Worm (Caenorhabditis elegans): Measurements from ENCODE around the gene sec-10.

The sec-10 gene

DNA sequence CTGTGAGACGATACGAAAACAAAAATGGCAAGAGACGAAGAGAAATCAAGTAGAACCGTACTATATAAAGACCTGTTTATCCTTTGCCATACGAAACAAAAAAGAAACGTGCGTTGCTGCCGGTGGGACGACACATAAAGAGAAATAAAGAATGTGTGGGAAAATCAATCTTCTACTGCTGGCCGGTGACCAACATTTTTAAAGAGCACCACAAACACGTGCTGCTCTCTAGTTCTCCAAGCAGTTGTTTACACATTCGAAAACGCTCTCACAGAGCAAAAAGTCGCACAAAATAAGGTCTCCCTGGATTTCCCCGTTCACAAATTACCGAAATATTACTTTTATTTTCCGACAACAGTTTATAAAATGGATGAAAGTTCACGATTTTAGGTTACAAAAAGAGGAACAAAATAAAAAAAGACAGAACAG lies 7.2 kb upstream of the sec-10 start, which contains the start of gene imp-3 (continued):
- TF ChIP-seq unc-130 (tag; optimal IDR thresholded peaks at IDR 0.05) (peak; percentile 32), C34B4.2 (tag; optimal IDR thresholded peaks at IDR 0.05) (no peak), ama-1 (optimal IDR thresholded peaks at IDR 0.05) (peak; percentile 93), nhr-20 (tag; optimal IDR thresholded peaks at IDR 0.05) (peak; percentile 46), C16A3.4 (tag; optimal IDR thresholded peaks at IDR 0.05) (no peak), lin-15B (tag; optimal IDR thresholded peaks at IDR 0.05) (no peak), ets-5 (GFP tag; IDR thresholded peaks at IDR 0.05) (no peak), lir-3 (tag; optimal IDR thresholded peaks at IDR 0.05; ENCODE audit: poor library complexity) (no peak), rnt-1 (tag; optimal IDR thresholded peaks at IDR 0.05) (peak; percentile 31), irx-1 (tag; optimal IDR thresholded peaks at IDR 0.05) (peak; percentile 18), snu-23 (GFP tag; optimal IDR thresholded peaks at IDR 0.05) (peak; percentile 57), nhr-71 (tag; optimal IDR thresholded peaks at IDR 0.05) (peak; percentile 65), dpl-1 (GFP tag; optimal IDR thresholded peaks at IDR 0.05) (peak in 2 of 3 experiments; percentile 31 to 41), aly-2 (tag; optimal IDR thresholded peaks at IDR 0.05) (peak; percentile 16), dsc-1 (tag; optimal IDR thresholded peaks at IDR 0.05) (peak; percentile 18), lsy-2 (tag; optimal IDR thresholded peaks at IDR 0.05) (peak; percentile 55 to 60), jun-1 (tag; optimal IDR thresholded peaks at IDR 0.05) (no peak), elt-3 (tag; optimal IDR thresholded peaks at IDR 0.05) (peak in 3 of 6 experiments; percentile 12 to 56 (median 15)), lin-14 (GFP tag; optimal IDR thresholded peaks at IDR 0.05) (peak; percentile 71)

DNA sequence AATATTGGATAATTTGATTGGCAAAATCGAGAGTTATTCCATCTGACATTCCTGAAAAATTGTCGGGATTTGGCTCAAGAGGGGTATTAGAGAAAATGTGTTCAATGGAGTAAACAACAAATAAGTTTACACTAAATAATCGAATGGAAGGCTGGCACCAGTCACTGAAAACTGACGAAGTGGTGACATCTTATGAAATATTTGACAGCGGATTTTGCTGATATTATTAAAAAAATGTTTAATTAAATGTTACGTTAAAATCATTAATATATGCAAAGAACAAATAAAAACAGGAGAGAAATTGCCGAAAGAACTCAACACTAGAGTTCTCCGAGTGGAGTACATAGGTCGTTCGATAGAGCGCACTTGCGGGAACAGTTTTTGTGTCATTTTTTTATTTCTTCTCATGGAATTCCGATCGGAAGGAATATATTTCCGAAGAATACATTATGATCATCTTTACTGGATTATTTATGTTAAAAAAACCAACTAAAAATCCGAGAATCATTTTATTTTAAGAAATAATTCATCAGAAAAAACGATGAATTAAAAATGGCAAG lies 3.3 kb upstream of the sec-10 start, which contains the start of gene tag-322:
TSS of gene tag-322 (minus strand) at position 51 of the 560 bp plus-strand sequence.
- TF ChIP-seq hlh-4 (tag; optimal IDR thresholded peaks at IDR 0.05) (no peak), mep-1 (tag; optimal IDR thresholded peaks at IDR 0.05) (peak; percentile 85), aly-2 (tag; optimal IDR thresholded peaks at IDR 0.05) (no peak), fkh-10 (GFP tag; optimal IDR thresholded peaks at IDR 0.05) (no peak), nhr-237 (tag; optimal IDR thresholded peaks at IDR 0.05) (no peak), tbx-2 (tag; optimal IDR thresholded peaks at IDR 0.05) (peak; percentile 65), zag-1 (tag; optimal IDR thresholded peaks at IDR 0.05) (no peak), unc-98 (GFP tag; IDR thresholded peaks at IDR 0.05) (no peak), lin-39 (tag; optimal IDR thresholded peaks at IDR 0.05) (no peak), nhr-20 (tag; optimal IDR thresholded peaks at IDR 0.05) (peak; percentile 76), pqm-1 (tag; optimal IDR thresholded peaks at IDR 0.05) (no peak), nhr-19 (GFP tag; conservative IDR thresholded peaks at IDR 0.05) (peak; percentile 62), ceh-90 (tag; optimal IDR thresholded peaks at IDR 0.05) (no peak), unc-30 (tag; optimal IDR thresholded peaks at IDR 0.05) (no peak), sox-4 (tag; optimal IDR thresholded peaks at IDR 0.05) (peak; percentile 13), mab-9 (GFP tag; IDR thresholded peaks at IDR 0.05) (no peak), jun-1 (tag; optimal IDR thresholded peaks at IDR 0.05) (no peak), dsc-1 (tag; optimal IDR thresholded peaks at IDR 0.05) (peak; percentile 75), ets-5 (GFP tag; IDR thresholded peaks at IDR 0.05) (no peak), fkh-4 (tag; optimal IDR thresholded peaks at IDR 0.05; ENCODE audit: borderline replicate concordance) (no peak), hlh-17 (GFP tag; optimal IDR thresholded peaks at IDR 0.05; ENCODE audit: borderline replicate concordance) (no peak), C04F5.9 (tag; optimal IDR thresholded peaks at IDR 0.05) (no peak), rnt-1 (tag; optimal IDR thresholded peaks at IDR 0.05) (peak; percentile 73), tlp-1 (tag; optimal IDR thresholded peaks at IDR 0.05) (no peak), sup-37 (GFP tag; optimal IDR thresholded peaks at IDR 0.05) (no peak), C16A3.4 (tag; optimal IDR thresholded peaks at IDR 0.05) (peak; percentile 70), alr-1 (tag; optimal IDR thresholded peaks at IDR 0.05; ENCODE audit: borderline replicate concordance) (no peak), nhr-76 (tag; optimal IDR thresholded peaks at IDR 0.05) (no peak), vab-15 (tag; optimal IDR thresholded peaks at IDR 0.05) (no peak), nhr-90 (tag; optimal IDR thresholded peaks at IDR 0.05; ENCODE audit: poor library complexity) (peak; percentile 60), lin-15B (tag; optimal IDR thresholded peaks at IDR 0.05) (peak; percentile 76), nhr-28 (tag; optimal IDR thresholded peaks at IDR 0.05) (no peak), unc-130 (tag; optimal IDR thresholded peaks at IDR 0.05) (peak; percentile 20), ztf-4 (tag; optimal IDR thresholded peaks at IDR 0.05) (no peak), aha-1 (tag; optimal IDR thresholded peaks at IDR 0.05) (no peak), nhr-12 (tag; optimal IDR thresholded peaks at IDR 0.05) (no peak), egl-27 (tag; optimal IDR thresholded peaks at IDR 0.05) (no peak), grh-1 (GFP tag; IDR thresholded peaks at IDR 0.05) (0 out of 2 replicates have a peak, but pooled peaks have one; percentile 11), lin-13 (GFP tag; optimal IDR thresholded peaks at IDR 0.05) (no peak), pag-3 (tag; optimal IDR thresholded peaks at IDR 0.05; ENCODE audit: borderline replicate concordance, insufficient read depth) (no peak)
